Worm (Caenorhabditis elegans): ENCODE measurements around the gene zmp-6.
A peak's percentile ranks its signal among the peaks of the same experiment; 100 is the strongest.

zmp-6 gene

ce11 chrIII:7278491-7278890 is 30.9 kb upstream of the zmp-6 start (continued):
- no peak for TF ChIP-seq tag-97 (GFP tag; IDR thresholded peaks at IDR 0.05)
- TF ChIP-seq hlh-11 (tag; optimal IDR thresholded peaks at IDR 0.05): peak; percentile 61
- TF ChIP-seq zfp-3 (GFP tag; conservative IDR thresholded peaks at IDR 0.05): peak; percentile 57; the same call in 1 of the 2 replicates
- no peak for TF ChIP-seq arid-1 (GFP tag; conservative IDR thresholded peaks at IDR 0.05)
- TF ChIP-seq ceh-82 (tag; optimal IDR thresholded peaks at IDR 0.05): no peak
- TF ChIP-seq nhr-48 (tag; optimal IDR thresholded peaks at IDR 0.05): peak; percentile 59
- 0 out of 2 replicates have a peak, but pooled peaks have one; percentile 30 for TF ChIP-seq snpc-1.2 (GFP tag; IDR thresholded peaks at IDR 0.05)

- TF ChIP-seq snpc-4 (tag; optimal IDR thresholded peaks at IDR 0.05): no peak
- TF ChIP-seq F37D6.2 (tag; optimal IDR thresholded peaks at IDR 0.05): no peak
- TF ChIP-seq ceh-20 (GFP tag; IDR thresholded peaks at IDR 0.05): no peak
- no peak for TF ChIP-seq egl-43 (GFP tag; IDR thresholded peaks at IDR 0.05)
- TF ChIP-seq nhr-237 (tag; optimal IDR thresholded peaks at IDR 0.05): no peak
- TF ChIP-seq saeg-2 (GFP tag; IDR thresholded peaks at IDR 0.05): no peak
- no peak for TF ChIP-seq Y48G9A.11 (GFP tag; IDR thresholded peaks at IDR 0.05)
- no peak for TF ChIP-seq spr-1 (tag; optimal IDR thresholded peaks at IDR 0.05)
- TF ChIP-seq lin-13 (GFP tag; optimal IDR thresholded peaks at IDR 0.05): no peak
- TF ChIP-seq zag-1 (tag; optimal IDR thresholded peaks at IDR 0.05): no peak
- TF ChIP-seq dmd-8 (GFP tag; IDR thresholded peaks at IDR 0.05): no peak
- TF ChIP-seq ZK546.5 (tag; optimal IDR thresholded peaks at IDR 0.05): no peak
- TF ChIP-seq T20F7.1 (GFP tag; optimal IDR thresholded peaks at IDR 0.05): peak; percentile 56
- no peak for TF ChIP-seq php-3 (GFP tag; IDR thresholded peaks at IDR 0.05)
- no peak for TF ChIP-seq F49E8.2 (tag; optimal IDR thresholded peaks at IDR 0.05; ENCODE audit: borderline replicate concordance)
- no peak for TF ChIP-seq ceh-62 (tag; optimal IDR thresholded peaks at IDR 0.05)
- TF ChIP-seq ceh-82 (tag; optimal IDR thresholded peaks at IDR 0.05): no peak
- TF ChIP-seq ZK337.2 (GFP tag; IDR thresholded peaks at IDR 0.05): no peak
- no peak for TF ChIP-seq egl-27 (tag; optimal IDR thresholded peaks at IDR 0.05)
- TF ChIP-seq nhr-41 (GFP tag; IDR thresholded peaks at IDR 0.05): no peak
- no peak for TF ChIP-seq lim-7 (GFP tag; IDR thresholded peaks at IDR 0.05)
- TF ChIP-seq F44E2.7 (GFP tag; IDR thresholded peaks at IDR 0.05): no peak
- peak; percentile 52 for TF ChIP-seq dve-1 (tag; optimal IDR thresholded peaks at IDR 0.05; ENCODE audit: insufficient read depth)
- no peak for TF ChIP-seq madf-5 (GFP tag; IDR thresholded peaks at IDR 0.05)
- TF ChIP-seq arid-1 (GFP tag; conservative IDR thresholded peaks at IDR 0.05): no peak
- no peak for TF ChIP-seq snpc-1.2 (GFP tag; IDR thresholded peaks at IDR 0.05)
- peak; percentile 93 for TF ChIP-seq lin-38 (GFP tag; IDR thresholded peaks at IDR 0.05)
- TF ChIP-seq hif-1 (tag; optimal IDR thresholded peaks at IDR 0.05): no peak
- no peak for TF ChIP-seq vab-7 (GFP tag; IDR thresholded peaks at IDR 0.05)
- TF ChIP-seq lsy-2 (tag; optimal IDR thresholded peaks at IDR 0.05): peak in 1 of 2 experiments; percentile 78
- TF ChIP-seq F26F4.8 (GFP tag; conservative IDR thresholded peaks at IDR 0.05): no peak
- TF ChIP-seq dmd-9 (GFP tag; IDR thresholded peaks at IDR 0.05): no peak
- TF ChIP-seq unc-39 (tag; optimal IDR thresholded peaks at IDR 0.05): no peak
- TF ChIP-seq mep-1 (tag; optimal IDR thresholded peaks at IDR 0.05): peak; percentile 33
- TF ChIP-seq fkh-10 (GFP tag; optimal IDR thresholded peaks at IDR 0.05): no peak
- TF ChIP-seq nhr-28 (tag; optimal IDR thresholded peaks at IDR 0.05): peak; percentile 20
- TF ChIP-seq nhr-6 (tag; optimal IDR thresholded peaks at IDR 0.05): peak; percentile 81
- no peak for TF ChIP-seq hlh-11 (tag; optimal IDR thresholded peaks at IDR 0.05)
- TF ChIP-seq nhr-77 (tag; optimal IDR thresholded peaks at IDR 0.05): peak; percentile 23
- TF ChIP-seq mxl-2 (GFP tag; conservative IDR thresholded peaks at IDR 0.05): no peak
- no peak for TF ChIP-seq sdz-12 (GFP tag; optimal IDR thresholded peaks at IDR 0.05)
- TF ChIP-seq unc-62 (GFP tag; optimal IDR thresholded peaks at IDR 0.05 in 1 of 2): peak in 1 of 2 experiments; percentile 30
- TF ChIP-seq unc-62 (tag; optimal IDR thresholded peaks at IDR 0.05): no peak
- TF ChIP-seq ces-1 (GFP tag; optimal IDR thresholded peaks at IDR 0.05): no peak
- TF ChIP-seq dpl-1 (GFP tag; optimal IDR thresholded peaks at IDR 0.05): peak; percentile 96
- TF ChIP-seq lin-1 (GFP tag; IDR thresholded peaks at IDR 0.05): no peak
These were observed 29.6 kb upstream of the zmp-6 start, which contains the start of the genes spot-1 and B0361.11 for ce11 chrIII:7277228-7277627. TSS of gene spot-1 (minus strand) at chrIII:7277274. TSS of gene B0361.11 (plus strand) at chrIII:7277599.
